Worm (Caenorhabditis elegans): ENCODE data around the gene T12A7.10.
A peak's percentile ranks its signal among the peaks of the same experiment; 100 is the strongest.

Gene T12A7.10

ce11 chrIV:11737269-11737668, 17.6 kb downstream of the T12A7.10 start, which contains the start of gene K01A6.8:
Gene K01A6.8, minus strand, starts transcription at chrIV:11737369.
- TF ChIP-seq swsn-7 (tag; optimal IDR thresholded peaks at IDR 0.05) (no peak), nhr-28 (tag; optimal IDR thresholded peaks at IDR 0.05) (no peak), efl-1 (optimal IDR thresholded peaks at IDR 0.05) (no peak), efl-1 (GFP tag; optimal IDR thresholded peaks at IDR 0.05 in 1 of 2) (peak in 1 of 2 experiments; percentile 32), hpl-2 (GFP tag; optimal IDR thresholded peaks at IDR 0.05) (no peak), xbp-1 (tag; optimal IDR thresholded peaks at IDR 0.05) (no peak), ztf-4 (tag; optimal IDR thresholded peaks at IDR 0.05) (no peak)

DNA sequence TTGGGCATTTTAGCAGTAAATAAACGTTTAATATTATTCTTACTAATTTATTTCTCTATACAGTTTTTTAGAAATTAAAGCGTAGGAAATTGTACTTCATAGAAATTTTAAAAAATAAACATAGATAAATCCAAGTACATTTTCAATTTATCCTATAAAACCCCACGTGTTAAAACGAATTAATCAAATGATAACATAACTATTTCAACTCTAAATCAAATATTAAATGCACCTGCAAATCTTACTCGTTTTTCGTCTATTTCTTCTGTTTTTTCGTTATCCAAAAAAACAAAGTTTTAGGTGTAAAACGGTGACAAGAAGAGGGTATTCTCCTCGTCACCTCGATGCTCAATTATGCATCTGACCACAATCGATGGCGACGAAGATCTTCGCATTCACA, 19.9 kb downstream of the T12A7.10 start, which contains the start of gene K01A6.6:
TSS of gene K01A6.6 (plus strand) at position 301 of the 400 bp plus-strand sequence.
- no peak for TF ChIP-seq ets-5 (GFP tag; IDR thresholded peaks at IDR 0.05)
- no peak for TF ChIP-seq C16A3.4 (tag; optimal IDR thresholded peaks at IDR 0.05)
- no peak for TF ChIP-seq nhr-77 (tag; optimal IDR thresholded peaks at IDR 0.05)
- TF ChIP-seq snu-23 (GFP tag; optimal IDR thresholded peaks at IDR 0.05): no peak
- TF ChIP-seq fkh-10 (GFP tag; optimal IDR thresholded peaks at IDR 0.05): no peak
- no peak for TF ChIP-seq rnt-1 (tag; optimal IDR thresholded peaks at IDR 0.05)
- no peak for TF ChIP-seq nhr-12 (tag; optimal IDR thresholded peaks at IDR 0.05)
- no peak for TF ChIP-seq Y116A8C.19 (tag; optimal IDR thresholded peaks at IDR 0.05; ENCODE audit: borderline replicate concordance)
- no peak for TF ChIP-seq nhr-90 (tag; optimal IDR thresholded peaks at IDR 0.05; ENCODE audit: poor library complexity)
- no peak for TF ChIP-seq blmp-1 (tag; optimal IDR thresholded peaks at IDR 0.05)
- TF ChIP-seq xbp-1 (tag; optimal IDR thresholded peaks at IDR 0.05): no peak
- no peak for TF ChIP-seq elt-2 (tag; optimal IDR thresholded peaks at IDR 0.05)
- TF ChIP-seq swsn-7 (tag; optimal IDR thresholded peaks at IDR 0.05): no peak
- no peak for TF ChIP-seq pqm-1 (tag; optimal IDR thresholded peaks at IDR 0.05)
- TF ChIP-seq nhr-76 (tag; optimal IDR thresholded peaks at IDR 0.05): no peak
- no peak for TF ChIP-seq ztf-4 (tag; optimal IDR thresholded peaks at IDR 0.05)
- no peak for TF ChIP-seq nhr-20 (tag; optimal IDR thresholded peaks at IDR 0.05)
- no peak for TF ChIP-seq grh-1 (GFP tag; IDR thresholded peaks at IDR 0.05)
- TF ChIP-seq lin-35 (GFP tag; optimal IDR thresholded peaks at IDR 0.05): no peak
- no peak for TF ChIP-seq nhr-237 (tag; optimal IDR thresholded peaks at IDR 0.05)

- TF ChIP-seq ceh-82 (tag; optimal IDR thresholded peaks at IDR 0.05) (peak in 1 of 3 experiments; percentile 9), pag-3 (tag; optimal IDR thresholded peaks at IDR 0.05; ENCODE audit: borderline replicate concordance, insufficient read depth) (no peak), nhr-84 (tag; optimal IDR thresholded peaks at IDR 0.05) (no peak), lin-14 (GFP tag; optimal IDR thresholded peaks at IDR 0.05) (peak; percentile 53), fkh-10 (GFP tag; optimal IDR thresholded peaks at IDR 0.05) (peak; percentile 19)
Observed at ce11 chrIV:11723255-11723654, 31.6 kb downstream of the T12A7.10 start.

ce11 chrIV:11721878-11722277, 33.0 kb downstream of the T12A7.10 start:
- TF ChIP-seq mep-1 (tag; optimal IDR thresholded peaks at IDR 0.05): no peak
- peak; percentile 38 for TF ChIP-seq elt-2 (tag; optimal IDR thresholded peaks at IDR 0.05)
- TF ChIP-seq fos-1 (tag; optimal IDR thresholded peaks at IDR 0.05): no peak
- no peak for TF ChIP-seq nhr-77 (tag; optimal IDR thresholded peaks at IDR 0.05)
- peak in 1 of 2 experiments; percentile 7 for TF ChIP-seq lin-35 (GFP tag; optimal IDR thresholded peaks at IDR 0.05)
- TF ChIP-seq hlh-17 (GFP tag; optimal IDR thresholded peaks at IDR 0.05; ENCODE audit: borderline replicate concordance): no peak
- no peak for TF ChIP-seq lir-3 (tag; optimal IDR thresholded peaks at IDR 0.05; ENCODE audit: poor library complexity)
- TF ChIP-seq nhr-47 (tag; optimal IDR thresholded peaks at IDR 0.05): no peak
- no peak for TF ChIP-seq ceh-63 (GFP tag; optimal IDR thresholded peaks at IDR 0.05)
- no peak for TF ChIP-seq nhr-237 (tag; optimal IDR thresholded peaks at IDR 0.05)
- no peak for TF ChIP-seq C16A3.4 (tag; optimal IDR thresholded peaks at IDR 0.05)
- TF ChIP-seq nhr-20 (tag; optimal IDR thresholded peaks at IDR 0.05): no peak
- no peak for TF ChIP-seq sox-4 (tag; optimal IDR thresholded peaks at IDR 0.05)

ce11 chrIV:11718653-11719052, 36.2 kb downstream of the T12A7.10 start:
- TF ChIP-seq nhr-85 (tag) (peak; percentile 71), xbp-1 (tag; optimal IDR thresholded peaks at IDR 0.05) (no peak), ama-1 (optimal IDR thresholded peaks at IDR 0.05) (no peak), nhr-12 (tag; optimal IDR thresholded peaks at IDR 0.05) (no peak), nhr-11 (tag; optimal IDR thresholded peaks at IDR 0.05) (no peak), aly-2 (tag; optimal IDR thresholded peaks at IDR 0.05) (no peak), mdl-1 (tag; optimal IDR thresholded peaks at IDR 0.05) (no peak), blmp-1 (tag; optimal IDR thresholded peaks at IDR 0.05) (peak; percentile 96), elt-3 (tag; optimal IDR thresholded peaks at IDR 0.05) (peak in 1 of 6 experiments; percentile 76), fkh-10 (GFP tag; optimal IDR thresholded peaks at IDR 0.05) (no peak), sox-4 (tag; optimal IDR thresholded peaks at IDR 0.05) (no peak), nhr-76 (tag; optimal IDR thresholded peaks at IDR 0.05) (no peak), unc-130 (tag; optimal IDR thresholded peaks at IDR 0.05) (no peak), lin-14 (GFP tag; optimal IDR thresholded peaks at IDR 0.05) (peak; percentile 51), egl-13 (tag; optimal IDR thresholded peaks at IDR 0.05) (no peak), ztf-11 (tag; optimal IDR thresholded peaks at IDR 0.05) (no peak), mab-9 (GFP tag; IDR thresholded peaks at IDR 0.05) (no peak)

Measured in whole organism, L1 larva.